Worm (Caenorhabditis elegans): Measurements from ENCODE around the gene F45B8.5.

F45B8.5 gene

DNA sequence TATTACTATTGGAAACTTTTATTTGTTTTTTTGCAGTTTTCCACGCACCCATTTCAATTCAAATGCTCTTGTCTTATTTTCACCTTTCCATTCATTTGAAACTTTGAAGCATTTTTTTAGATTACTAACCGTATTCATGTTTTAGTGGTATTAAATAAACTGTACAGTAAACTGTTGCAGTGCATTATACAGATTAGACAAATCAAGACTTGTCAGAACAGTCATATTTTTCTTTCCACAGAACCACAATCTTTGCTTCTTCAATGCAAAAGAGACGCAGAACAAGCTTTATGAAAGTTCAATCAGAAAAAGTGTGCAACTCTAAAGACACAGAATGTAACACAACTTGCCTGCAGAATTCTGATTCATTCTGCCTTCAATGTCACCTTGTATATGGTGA lies at the start of gene F45B8.5:
TSS of gene F45B8.5 (plus strand) at position 301 of the 400 bp plus-strand sequence.
- TF ChIP-seq unc-62 (GFP tag; optimal IDR thresholded peaks at IDR 0.05) (no peak), dmd-4 (tag; optimal IDR thresholded peaks at IDR 0.05) (no peak), Y55F3AM.14 (GFP tag; optimal IDR thresholded peaks at IDR 0.05) (no peak), aly-2 (tag; optimal IDR thresholded peaks at IDR 0.05) (no peak), fos-1 (tag; optimal IDR thresholded peaks at IDR 0.05) (no peak), gmeb-1 (tag; optimal IDR thresholded peaks at IDR 0.05) (no peak), crh-2 (tag; optimal IDR thresholded peaks at IDR 0.05) (no peak), mbf-1 (tag; optimal IDR thresholded peaks at IDR 0.05) (no peak), F13H6.1 (tag; optimal IDR thresholded peaks at IDR 0.05) (no peak), nhr-6 (tag; optimal IDR thresholded peaks at IDR 0.05) (no peak), nhr-237 (tag; optimal IDR thresholded peaks at IDR 0.05) (no peak), unc-39 (tag; optimal IDR thresholded peaks at IDR 0.05) (no peak), lin-13 (GFP tag; optimal IDR thresholded peaks at IDR 0.05) (no peak), snpc-4 (tag; optimal IDR thresholded peaks at IDR 0.05) (no peak), unc-55 (GFP tag; optimal IDR thresholded peaks at IDR 0.05) (no peak), mdl-1 (tag; optimal IDR thresholded peaks at IDR 0.05) (no peak), lin-39 (tag; optimal IDR thresholded peaks at IDR 0.05) (no peak), nhr-77 (tag; optimal IDR thresholded peaks at IDR 0.05) (no peak)

DNA sequence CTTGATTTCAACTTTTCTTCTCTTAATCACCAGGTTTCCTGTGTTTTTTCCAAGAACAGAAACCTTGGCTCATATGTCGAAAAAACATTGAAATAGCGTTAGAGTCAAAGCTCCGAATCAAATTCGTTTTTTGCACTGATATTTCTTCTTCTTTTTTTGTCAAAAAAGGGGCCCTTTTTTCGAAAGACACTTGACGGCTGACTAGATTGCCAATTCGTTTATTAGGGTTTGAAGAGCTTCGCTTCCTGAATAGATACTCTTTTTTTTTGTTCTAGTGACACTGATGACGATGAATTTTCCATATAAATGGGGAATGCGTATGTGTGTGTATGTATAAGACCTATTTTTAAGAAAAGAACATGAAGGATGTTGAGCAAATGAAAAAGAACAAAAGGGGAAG lies 49.1 kb upstream of the F45B8.5 start:
- TF ChIP-seq lsy-2 (tag; optimal IDR thresholded peaks at IDR 0.05): no peak
- TF ChIP-seq ceh-16 (tag; optimal IDR thresholded peaks at IDR 0.05): no peak
- TF ChIP-seq nhr-6 (tag; optimal IDR thresholded peaks at IDR 0.05): no peak
- no peak for TF ChIP-seq aly-2 (tag; optimal IDR thresholded peaks at IDR 0.05)
- TF ChIP-seq peb-1 (tag; optimal IDR thresholded peaks at IDR 0.05): no peak
- TF ChIP-seq crh-2 (tag; optimal IDR thresholded peaks at IDR 0.05): no peak
- no peak for TF ChIP-seq mab-5 (tag; optimal IDR thresholded peaks at IDR 0.05)
- TF ChIP-seq ztf-4 (tag; optimal IDR thresholded peaks at IDR 0.05): no peak
- TF ChIP-seq elt-3 (tag; optimal IDR thresholded peaks at IDR 0.05): no peak
- no peak for TF ChIP-seq nhr-10 (tag; optimal IDR thresholded peaks at IDR 0.05)
- no peak for TF ChIP-seq ZK546.5 (tag; optimal IDR thresholded peaks at IDR 0.05)

DNA sequence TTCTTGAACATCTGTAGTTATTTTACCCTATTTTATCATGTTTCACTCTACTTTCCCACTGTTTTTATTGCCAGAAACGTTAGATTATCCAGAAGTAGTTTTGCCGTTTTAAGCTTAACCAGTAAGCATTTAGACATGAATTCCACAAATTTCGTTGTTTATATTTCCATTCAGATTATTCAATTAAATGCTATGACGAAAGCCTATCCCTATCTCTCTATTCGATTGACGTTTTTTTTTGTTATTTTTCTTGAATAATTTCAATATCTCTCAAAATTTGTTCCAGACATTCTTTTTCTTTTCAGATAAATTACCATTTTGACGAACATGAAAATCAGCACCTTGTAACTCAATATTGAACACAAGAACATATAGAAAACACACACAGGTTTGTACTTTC lies 47.3 kb upstream of the F45B8.5 start, which contains the start of gene npr-40:
TSS of gene npr-40 (plus strand) at position 301 of the 400 bp plus-strand sequence.
- TF ChIP-seq sma-3 (GFP tag; optimal IDR thresholded peaks at IDR 0.05): no peak
- TF ChIP-seq sma-9 (GFP tag; optimal IDR thresholded peaks at IDR 0.05): no peak
- no peak for TF ChIP-seq sma-9 (tag; optimal IDR thresholded peaks at IDR 0.05)
- TF ChIP-seq blmp-1 (tag; optimal IDR thresholded peaks at IDR 0.05; ENCODE audit: insufficient read depth): no peak
- TF ChIP-seq lsy-2 (tag; optimal IDR thresholded peaks at IDR 0.05): no peak
- TF ChIP-seq R02D3.7 (tag; optimal IDR thresholded peaks at IDR 0.05): no peak
- no peak for TF ChIP-seq unc-62 (GFP tag; optimal IDR thresholded peaks at IDR 0.05)
- TF ChIP-seq ZK546.5 (tag; optimal IDR thresholded peaks at IDR 0.05): no peak

DNA sequence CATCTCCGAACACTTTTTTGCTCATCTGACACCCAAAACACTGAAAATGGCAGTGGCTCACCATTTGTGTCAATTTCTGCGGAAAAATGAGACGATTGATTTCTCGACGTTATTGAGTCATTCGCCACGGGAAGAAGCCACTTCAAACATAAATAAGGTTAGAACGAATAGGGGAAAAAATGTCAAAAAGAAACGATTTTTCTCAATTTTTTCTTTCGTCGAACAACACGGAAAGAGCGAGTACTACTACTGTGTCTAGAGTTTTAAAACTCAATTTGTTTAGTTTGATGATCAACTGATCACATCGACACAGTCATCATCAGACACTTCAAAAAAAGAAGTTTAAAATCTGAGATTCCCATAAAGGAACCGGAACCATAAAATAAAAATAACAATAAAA lies 45.0 kb upstream of the F45B8.5 start:
- TF ChIP-seq dmd-4 (tag; optimal IDR thresholded peaks at IDR 0.05) (no peak), elt-1 (tag; optimal IDR thresholded peaks at IDR 0.05) (no peak), sem-4 (tag; optimal IDR thresholded peaks at IDR 0.05) (no peak), nhr-25 (tag; optimal IDR thresholded peaks at IDR 0.05) (no peak), nhr-237 (tag; optimal IDR thresholded peaks at IDR 0.05) (no peak), lin-11 (tag; optimal IDR thresholded peaks at IDR 0.05) (no peak), nhr-12 (tag; optimal IDR thresholded peaks at IDR 0.05) (no peak), mbf-1 (tag; optimal IDR thresholded peaks at IDR 0.05) (no peak), egl-27 (tag; optimal IDR thresholded peaks at IDR 0.05) (no peak), mab-5 (tag; optimal IDR thresholded peaks at IDR 0.05) (no peak)

DNA sequence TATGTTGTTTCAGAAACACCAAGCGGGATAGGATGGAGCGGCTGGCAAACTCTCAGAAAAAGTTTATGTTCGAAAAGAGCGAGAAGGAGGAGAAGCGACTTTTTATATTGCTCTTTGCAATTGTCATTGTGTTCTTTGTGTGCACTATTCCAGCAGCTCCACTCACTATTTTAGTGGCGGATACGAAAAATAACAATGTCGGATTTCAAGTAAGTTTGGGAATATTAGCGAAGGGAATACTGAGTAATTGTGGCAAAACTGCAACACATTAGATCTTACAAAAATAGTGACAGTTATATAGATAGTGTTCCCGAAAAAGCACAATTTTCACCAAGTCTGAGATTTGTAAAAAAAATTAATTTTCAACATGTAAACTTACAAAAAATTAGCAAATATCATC lies 43.1 kb upstream of the F45B8.5 start:
- no peak for TF ChIP-seq blmp-1 (tag; optimal IDR thresholded peaks at IDR 0.05; ENCODE audit: insufficient read depth)
- TF ChIP-seq zag-1 (tag; optimal IDR thresholded peaks at IDR 0.05): no peak
- TF ChIP-seq snpc-4 (tag; optimal IDR thresholded peaks at IDR 0.05): no peak
- no peak for TF ChIP-seq ztf-11 (tag; optimal IDR thresholded peaks at IDR 0.05)
- TF ChIP-seq lin-13 (GFP tag; optimal IDR thresholded peaks at IDR 0.05): no peak
- TF ChIP-seq egl-27 (tag; optimal IDR thresholded peaks at IDR 0.05): no peak
- no peak for TF ChIP-seq mdl-1 (tag; optimal IDR thresholded peaks at IDR 0.05)

All from whole organism, L2 larva.